Worm (Caenorhabditis elegans) whole organism, L4 larva: ENCODE results near the gene K07E1.1.
A peak's percentile ranks its signal among the peaks of the same experiment; 100 is the strongest.

Source experiments
- D1046.2 ChIP-seq: fragments of 200-800 bp; sonication (Bioruptor generic); IDR thresholded peaks from 2 replicates; pipeline ENCODE4 v1.3.6; 2022; ENCODE audit warnings: missing genetic modification characterization, missing compliant biosample characterization
- F44E2.7 ChIP-seq: fragments of 200-800 bp; sonication (Bioruptor generic); IDR thresholded peaks from 2 replicates; pipeline ENCODE4 v2.1.2; 2022; ENCODE audit warnings: missing genetic modification characterization, missing compliant biosample characterization
- F49E8.2 ChIP-seq: sonication (generic microtip); optimal IDR thresholded peaks from 2 replicates; lab custom pipeline; 2016; ENCODE audit warnings: missing compliant biosample characterization, mild to moderate bottlenecking, missing genetic modification characterization, borderline replicate concordance
- Y48G9A.11 ChIP-seq: fragments of 200-800 bp; sonication (Bioruptor generic); IDR thresholded peaks from 2 replicates; pipeline ENCODE4 v1.3.6; 2022; ENCODE audit warnings: missing genetic modification reagents, missing genetic modification characterization, missing compliant biosample characterization
- Y75B8A.6 ChIP-seq: fragments of 200-800 bp; sonication (Bioruptor generic); IDR thresholded peaks from 2 replicates; pipeline ENCODE4 v1.3.6; 2022; ENCODE audit warnings: missing genetic modification reagents, missing genetic modification characterization, missing compliant biosample characterization
- ZK546.5 ChIP-seq, 2 experiments: sonication (generic microtip); optimal IDR thresholded peaks; 2 replicates each; lab custom pipeline; 2017; ENCODE audit warnings: missing biosample characterization in 2 of 2, missing genetic modification characterization in 2 of 2
- ama-1 ChIP-seq: fragments of 150-350 bp; optimal IDR thresholded peaks from 2 replicates; lab custom pipeline; 2014; ENCODE audit warnings: inconsistent platforms, mixed read lengths
- ceh-20 ChIP-seq: fragments of 200-800 bp; sonication (Bioruptor generic); IDR thresholded peaks from 2 replicates; pipeline ENCODE4 v1.3.6; 2022; ENCODE audit warnings: missing genetic modification reagents, missing genetic modification characterization, missing compliant biosample characterization
- ceh-44 ChIP-seq: fragments of 200-800 bp; sonication (Bioruptor generic); IDR thresholded peaks from 2 replicates; pipeline ENCODE4 v1.3.6; 2022; ENCODE audit warnings: missing genetic modification reagents, missing genetic modification characterization, missing compliant biosample characterization
- cey-2 ChIP-seq: sonication (generic microtip); optimal IDR thresholded peaks from 3 replicates; lab custom pipeline; 2017; ENCODE audit warnings: missing genetic modification characterization, mild to moderate bottlenecking, missing compliant biosample characterization, antibody characterized with exemption, borderline replicate concordance; ENCODE audit not compliant: insufficient read depth
- ctbp-1 ChIP-seq: fragments of 200-800 bp; sonication (Bioruptor generic); IDR thresholded peaks from 2 replicates; pipeline ENCODE4 v1.3.6; 2022; ENCODE audit warnings: missing genetic modification reagents, missing genetic modification characterization, missing compliant biosample characterization
- daf-19 ChIP-seq: fragments of 200-800 bp; sonication (Bioruptor generic); conservative IDR thresholded peaks from 2 replicates; pipeline ENCODE4 v1.3.6; 2022; ENCODE audit warnings: missing genetic modification characterization, missing compliant biosample characterization
- egl-43 ChIP-seq: fragments of 200-800 bp; sonication (Bioruptor generic); IDR thresholded peaks from 2 replicates; pipeline ENCODE4 v1.3.6; 2022; ENCODE audit warnings: missing genetic modification reagents, missing genetic modification characterization, missing compliant biosample characterization
- fkh-10 ChIP-seq: fragments of 150-350 bp; optimal IDR thresholded peaks from 2 replicates; lab custom pipeline; 2014; ENCODE audit warnings: missing biosample characterization, missing genetic modification reagents, missing genetic modification characterization
- fos-1 ChIP-seq: fragments of 150-350 bp; optimal IDR thresholded peaks from 2 replicates; lab custom pipeline; 2014; ENCODE audit warnings: missing biosample characterization, missing genetic modification characterization
- hlh-11 ChIP-seq: fragments of 200-800 bp; sonication (Bioruptor generic); optimal IDR thresholded peaks from 2 replicates; lab custom pipeline; 2018; ENCODE audit warnings: mild to moderate bottlenecking, missing genetic modification characterization, missing compliant biosample characterization
- hmg-1.1 ChIP-seq: fragments of 200-800 bp; sonication (Bioruptor generic); IDR thresholded peaks from 2 replicates; pipeline ENCODE4 v1.3.6; 2022; ENCODE audit warnings: missing genetic modification reagents, missing genetic modification characterization, missing compliant biosample characterization
- jun-1 ChIP-seq: fragments of 150-350 bp; optimal IDR thresholded peaks from 2 replicates; lab custom pipeline; 2014; ENCODE audit warnings: missing biosample characterization, missing genetic modification reagents, missing genetic modification characterization
- lim-7 ChIP-seq: fragments of 200-800 bp; sonication (Bioruptor generic); IDR thresholded peaks from 2 replicates; pipeline ENCODE4 v1.3.6; 2022; ENCODE audit warnings: missing genetic modification characterization, missing compliant biosample characterization
- lin-15B ChIP-seq: fragments of 150-350 bp; sonication (generic microtip); optimal IDR thresholded peaks from 3 replicates; lab custom pipeline; 2014; ENCODE audit warnings: missing biosample characterization, missing genetic modification characterization
- lir-3 ChIP-seq: sonication (generic microtip); optimal IDR thresholded peaks from 2 replicates; lab custom pipeline; 2016; ENCODE audit warnings: mild to moderate bottlenecking, missing genetic modification characterization, missing compliant biosample characterization
- lsy-2 ChIP-seq, 2 experiments: fragments of 150-350 bp in 1 of 2; sonication (generic microtip) in 1 of 2; optimal IDR thresholded peaks; 2 replicates each; lab custom pipeline; 2014 to 2017; ENCODE audit warnings: missing biosample characterization in 2 of 2, missing genetic modification characterization in 2 of 2
- madf-9 ChIP-seq: fragments of 200-800 bp; sonication (Bioruptor generic); conservative IDR thresholded peaks from 2 replicates; pipeline ENCODE4 v1.3.6; 2022; ENCODE audit warnings: missing genetic modification reagents, missing genetic modification characterization, missing compliant biosample characterization
- mdt-29 ChIP-seq: fragments of 200-800 bp; sonication (Bioruptor generic); IDR thresholded peaks from 2 replicates; pipeline ENCODE4 v1.3.6; 2022; ENCODE audit warnings: missing genetic modification reagents, missing genetic modification characterization, missing compliant biosample characterization
- mep-1 ChIP-seq: fragments of 150-350 bp; sonication (generic microtip); optimal IDR thresholded peaks from 3 replicates; lab custom pipeline; 2014; ENCODE audit warnings: missing biosample characterization, missing genetic modification characterization
- mes-2 ChIP-seq: sonication (generic microtip); optimal IDR thresholded peaks from 2 replicates; lab custom pipeline; 2016; ENCODE audit warnings: missing genotype, mild to moderate bottlenecking, missing genetic modification characterization, missing compliant biosample characterization; ENCODE audit not compliant: poor library complexity, severe bottlenecking
- mxl-2 ChIP-seq: fragments of 200-800 bp; sonication (Bioruptor generic); conservative IDR thresholded peaks from 2 replicates; pipeline ENCODE4 v1.3.6; 2022; ENCODE audit warnings: missing genetic modification reagents, missing genetic modification characterization, missing compliant biosample characterization
- nhr-11 ChIP-seq: fragments of 150-350 bp; optimal IDR thresholded peaks from 2 replicates; lab custom pipeline; 2014; ENCODE audit warnings: missing biosample characterization, missing genetic modification characterization
- nhr-237 ChIP-seq: sonication (generic microtip); optimal IDR thresholded peaks from 2 replicates; lab custom pipeline; 2017; ENCODE audit warnings: missing biosample characterization, missing genetic modification characterization
- nhr-25 ChIP-seq: sonication (generic microtip); optimal IDR thresholded peaks from 2 replicates; lab custom pipeline; 2017; ENCODE audit warnings: missing genetic modification characterization, mild to moderate bottlenecking, missing compliant biosample characterization, antibody characterized with exemption, moderate library complexity, borderline replicate concordance; ENCODE audit not compliant: insufficient read depth
- nhr-76 ChIP-seq: fragments of 150-350 bp; optimal IDR thresholded peaks from 2 replicates; lab custom pipeline; 2014; ENCODE audit warnings: missing biosample characterization, missing genetic modification characterization
- nhr-77 ChIP-seq: fragments of 150-350 bp; optimal IDR thresholded peaks from 2 replicates; lab custom pipeline; 2014; ENCODE audit warnings: missing biosample characterization, missing genetic modification characterization
- snpc-1.2 ChIP-seq: fragments of 200-800 bp; sonication (Bioruptor generic); IDR thresholded peaks from 2 replicates; pipeline ENCODE4 v1.3.6; 2022; ENCODE audit warnings: missing genetic modification reagents, missing genetic modification characterization, missing compliant biosample characterization
- tag-97 ChIP-seq: fragments of 200-800 bp; sonication (Bioruptor generic); IDR thresholded peaks from 2 replicates; pipeline ENCODE4 v1.3.6; 2022; ENCODE audit warnings: missing genetic modification characterization, missing compliant biosample characterization
- tra-1 ChIP-seq: fragments of 200-800 bp; sonication (Bioruptor generic); IDR thresholded peaks from 2 replicates; pipeline ENCODE4 v1.3.6; 2022; ENCODE audit warnings: missing genetic modification reagents, missing genetic modification characterization, missing compliant biosample characterization
- unc-62 ChIP-seq, 3 experiments: fragments of 150-350 bp in 1 of 3; sonication (generic microtip); optimal IDR thresholded peaks in 2 of 3; peaks in 1 of 3; 1 replicate in 1 of 3; 2 replicates in 2 of 3; lab custom pipeline; 2014 to 2017; ENCODE audit warnings: missing biosample characterization in 3 of 3, missing genetic modification characterization in 3 of 3, missing genetic modification reagents in 3 of 3, missing genotype in 1 of 3
- zag-1 ChIP-seq: fragments of 150-350 bp; optimal IDR thresholded peaks from 2 replicates; lab custom pipeline; 2014; ENCODE audit warnings: missing biosample characterization, missing genetic modification characterization
- zfp-3 ChIP-seq: fragments of 200-800 bp; sonication (Bioruptor generic); conservative IDR thresholded peaks from 2 replicates; pipeline ENCODE4 v1.3.6; 2022; ENCODE audit warnings: missing genetic modification reagents, missing genetic modification characterization, missing compliant biosample characterization
- zip-2 ChIP-seq: fragments of 150-350 bp; optimal IDR thresholded peaks from 2 replicates; lab custom pipeline; 2014; ENCODE audit warnings: missing biosample characterization, missing genetic modification characterization
- ztf-11 ChIP-seq: fragments of 150-350 bp; optimal IDR thresholded peaks from 2 replicates; lab custom pipeline; 2014; ENCODE audit warnings: missing biosample characterization, missing genetic modification characterization

K07E1.1 gene

DNA sequence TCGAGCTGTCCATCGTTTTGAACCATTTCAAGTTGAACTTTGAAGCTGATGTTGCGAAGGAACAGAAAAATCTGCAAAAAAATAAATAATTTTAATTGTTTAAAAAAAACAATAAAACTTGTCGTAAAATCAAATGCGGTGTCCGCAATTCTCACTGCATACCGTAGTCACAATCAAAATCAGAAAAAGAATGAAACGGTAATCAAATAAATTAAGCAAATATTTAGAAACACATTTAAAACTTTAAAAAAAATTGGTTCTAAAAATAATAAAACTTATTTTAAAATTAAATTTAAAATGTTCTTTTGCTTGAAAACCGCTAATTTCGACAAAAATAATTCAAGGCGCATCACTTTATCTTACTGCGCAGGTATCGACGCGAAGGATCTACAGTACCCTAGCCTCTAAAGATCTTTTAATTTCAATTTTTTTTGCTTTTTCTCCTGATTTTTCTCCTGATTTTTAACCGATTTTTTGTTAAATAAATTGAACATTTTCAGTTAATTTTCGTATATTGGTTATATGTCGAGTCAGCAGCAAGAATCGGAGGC, 27.7 kb upstream of the K07E1.1 start, which contains the start of the genes B0304.4 and B0304.2:
Gene B0304.4, minus strand, starts transcription at position 101 of the 551 bp plus-strand sequence.
Gene B0304.2, plus strand, starts transcription at position 501 of the 551 bp plus-strand sequence.
- TF ChIP-seq nhr-76 (tag; lab: Kevin White, UChicago) (no peak), nhr-237 (no peak), Y75B8A.6 (GFP tag; lab: Robert Waterston, UW) (no peak), ztf-11 (tag; lab: Kevin White, UChicago) (no peak), ctbp-1 (GFP tag; lab: Robert Waterston, UW) (no peak)

DNA sequence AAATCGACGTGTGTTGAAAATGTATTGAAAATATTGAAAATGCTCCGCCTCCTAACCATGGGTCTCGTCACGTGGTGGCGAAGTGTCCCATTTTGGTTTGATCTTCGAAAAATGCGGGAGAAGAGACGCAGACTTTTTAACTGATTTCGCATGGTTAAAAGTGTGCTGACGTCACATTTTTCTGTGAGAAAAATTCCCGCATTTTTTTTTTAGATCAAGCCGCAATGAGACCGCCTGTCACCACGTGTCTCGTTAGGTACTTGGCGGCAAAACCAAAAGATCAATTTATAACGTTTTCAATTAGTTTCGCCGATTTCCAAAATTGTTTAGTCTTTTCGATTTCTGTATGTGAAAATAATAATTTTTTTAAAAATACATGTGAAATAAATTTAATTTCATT, 25.7 kb upstream of the K07E1.1 start:
- TF ChIP-seq tag-97 (GFP tag; lab: Robert Waterston, UW) (no peak), lsy-2 (tag; optimal IDR thresholded peaks at IDR 0.05; lab: Kevin White, UChicago) (no peak), zip-2 (tag; lab: Kevin White, UChicago) (no peak), Y75B8A.6 (GFP tag; lab: Robert Waterston, UW) (0 out of 2 replicates have a peak, but pooled peaks have one; percentile 22), unc-62 (GFP tag; optimal IDR thresholded peaks at IDR 0.05 in 1 of 2; lab: Kevin White, UChicago) (peak in 1 of 2 experiments; percentile 21), unc-62 (tag; optimal IDR thresholded peaks at IDR 0.05; lab: Kevin White, UChicago) (no peak), snpc-1.2 (GFP tag; lab: Robert Waterston, UW) (no peak), mdt-29 (GFP tag; lab: Robert Waterston, UW) (no peak)

DNA sequence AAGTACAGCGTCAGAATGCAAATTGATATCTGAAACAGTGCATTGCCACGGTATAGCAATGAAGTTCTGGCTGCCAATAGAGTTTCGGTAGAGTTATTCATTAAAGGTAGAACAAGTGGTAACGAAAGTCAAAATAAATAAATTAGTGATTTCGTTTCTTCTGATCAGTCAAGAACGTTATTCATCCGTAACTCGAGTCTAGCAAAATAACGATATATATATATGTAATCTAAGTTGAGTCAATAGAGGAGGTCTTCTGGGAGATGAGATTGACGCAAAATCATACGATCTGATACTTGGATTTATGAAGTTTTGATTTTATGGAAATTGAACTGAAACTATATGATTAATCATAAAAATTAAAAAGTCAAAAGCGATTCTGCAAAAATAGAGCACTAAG, 23.1 kb upstream of the K07E1.1 start, which contains the start of gene sra-35:
Gene sra-35, minus strand, starts transcription at position 101 of the 400 bp plus-strand sequence.
- no peak for TF ChIP-seq cey-2 (tag; lab: Kevin White, UChicago)
- no peak for TF ChIP-seq ceh-20 (GFP tag; lab: Robert Waterston, UW)
- TF ChIP-seq hmg-1.1 (GFP tag; lab: Robert Waterston, UW), result no peak
- TF ChIP-seq mep-1, result no peak
- no peak for TF ChIP-seq F44E2.7 (GFP tag; lab: Robert Waterston, UW)
- TF ChIP-seq lsy-2 (tag; optimal IDR thresholded peaks at IDR 0.05; lab: Kevin White, UChicago), result no peak
- TF ChIP-seq mxl-2, result no peak
- no peak for TF ChIP-seq nhr-11

DNA sequence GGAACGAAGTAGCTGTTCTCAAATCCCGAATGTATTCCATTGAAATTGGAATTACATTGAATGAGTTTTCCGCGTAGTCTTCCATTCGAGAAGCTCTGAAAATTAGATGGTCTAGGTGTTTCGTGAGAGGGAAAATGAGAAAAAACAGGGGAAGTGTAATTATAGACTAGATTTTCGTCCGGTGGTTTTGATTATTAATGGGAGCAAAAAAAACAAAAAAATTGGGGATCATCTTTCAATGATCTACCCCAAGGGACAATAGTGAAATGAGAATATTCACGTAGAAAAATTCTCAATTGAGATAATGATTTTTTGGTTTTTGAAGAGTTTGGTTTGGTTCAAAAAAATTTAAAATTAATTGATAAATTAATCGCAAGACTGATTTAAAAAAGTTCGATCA, 19.0 kb upstream of the K07E1.1 start, which contains the start of gene sra-32:
Gene sra-32, minus strand, starts transcription at position 101 of the 400 bp plus-strand sequence.
- TF ChIP-seq ZK546.5 (tag; optimal IDR thresholded peaks at IDR 0.05; lab: Kevin White, UChicago) (no peak), lim-7 (GFP tag; lab: Robert Waterston, UW) (no peak), fkh-10 (GFP tag; lab: Kevin White, UChicago) (no peak), tra-1 (GFP tag; lab: Robert Waterston, UW) (no peak), daf-19 (GFP tag; lab: Robert Waterston, UW) (no peak), lir-3 (no peak), mes-2 (tag; lab: Kevin White, UChicago) (no peak), egl-43 (GFP tag; lab: Robert Waterston, UW) (no peak), F49E8.2 (tag; lab: Kevin White, UChicago) (no peak), ama-1 (lab: Kevin White, UChicago) (no peak), jun-1 (no peak)
- TF ChIP-seq, all 104 proteins: peak for 0

DNA sequence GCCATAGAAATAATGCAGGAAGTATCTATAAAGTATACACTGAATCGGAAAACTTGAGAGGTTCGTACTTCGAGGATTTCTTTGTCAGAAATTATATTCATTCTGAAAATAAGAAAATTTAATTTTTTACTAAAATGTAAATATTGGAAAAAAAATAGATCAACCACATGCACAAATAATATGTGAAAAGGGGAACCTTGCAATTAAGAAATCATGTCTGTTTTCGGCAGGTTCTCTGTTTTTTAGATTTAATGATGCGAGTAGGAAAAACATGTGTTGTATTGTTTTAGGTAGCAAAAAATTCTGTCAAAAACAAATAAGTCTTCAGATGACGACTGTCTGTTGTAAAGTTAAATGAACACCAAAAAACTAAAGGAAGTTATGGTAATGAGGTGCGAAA, 13.7 kb upstream of the K07E1.1 start, which contains the start of gene sra-33:
Gene sra-33, minus strand, starts transcription at position 101 of the 400 bp plus-strand sequence.
- no peak for TF ChIP-seq mxl-2
- TF ChIP-seq nhr-25 (tag; lab: Kevin White, UChicago), result no peak
- no peak for TF ChIP-seq D1046.2 (GFP tag; lab: Robert Waterston, UW)
- TF ChIP-seq nhr-77, result no peak
- TF ChIP-seq fos-1 (tag; lab: Kevin White, UChicago), result no peak
- TF ChIP-seq zag-1 (tag; lab: Kevin White, UChicago), result no peak
- TF ChIP-seq nhr-237, result no peak
- no peak for TF ChIP-seq nhr-76 (tag; lab: Kevin White, UChicago)
- TF ChIP-seq daf-19 (GFP tag; lab: Robert Waterston, UW), result no peak
- TF ChIP-seq unc-62 (GFP tag; optimal IDR thresholded peaks at IDR 0.05 in 1 of 2; lab: Kevin White, UChicago), result no peak
- TF ChIP-seq unc-62 (tag; optimal IDR thresholded peaks at IDR 0.05; lab: Kevin White, UChicago), result no peak
- no peak for TF ChIP-seq ceh-44 (GFP tag; lab: Robert Waterston, UW)
- no peak for TF ChIP-seq madf-9 (GFP tag; lab: Robert Waterston, UW)
- no peak for TF ChIP-seq fkh-10 (GFP tag; lab: Kevin White, UChicago)
- no peak for TF ChIP-seq lin-15B (tag; lab: Kevin White, UChicago)
- TF ChIP-seq zfp-3 (GFP tag; lab: Robert Waterston, UW), result no peak
- TF ChIP-seq hlh-11 (tag; lab: Kevin White, UChicago), result no peak
- TF ChIP-seq Y48G9A.11 (GFP tag; lab: Robert Waterston, UW), result no peak
- no peak for TF ChIP-seq ZK546.5 (tag; optimal IDR thresholded peaks at IDR 0.05; lab: Kevin White, UChicago)
